Fruit fly (Drosophila melanogaster) whole organism, embryonic: ENCODE results near the gene CG42495.

ENCODE experiments used
- Bteb2 ChIP-seq: fragments of 200-800 bp; sonication (Bioruptor generic); optimal IDR thresholded peaks from 2 replicates; lab custom pipeline; 2016; ENCODE audit warnings: missing biosample characterization, missing genetic modification characterization
- CG10274 ChIP-seq: fragments of 200-800 bp; sonication (Bioruptor generic); optimal IDR thresholded peaks from 3 replicates; lab custom pipeline; 2017; ENCODE audit warnings: missing biosample characterization, mild to moderate bottlenecking, missing genetic modification characterization
- CG10654 ChIP-seq: fragments of 200-800 bp; sonication (Bioruptor generic); optimal IDR thresholded peaks from 2 replicates; lab custom pipeline; 2016; ENCODE audit warnings: missing biosample characterization, missing genetic modification characterization
- CG10979 ChIP-seq: fragments of 200-800 bp; sonication (Bioruptor generic); optimal IDR thresholded peaks from 2 replicates; lab custom pipeline; 2018; ENCODE audit warnings: missing biosample characterization, mild to moderate bottlenecking, missing genetic modification characterization, moderate library complexity
- CG11247 ChIP-seq: fragments of 200-800 bp; sonication (Bioruptor generic); IDR thresholded peaks from 2 replicates; pipeline ENCODE4 v1.3.6; 2022; ENCODE audit warnings: missing biosample characterization, missing genetic modification characterization
- CG12769 ChIP-seq: fragments of 200-800 bp; sonication (Bioruptor generic); optimal IDR thresholded peaks from 2 replicates; lab custom pipeline; 2019; ENCODE audit warnings: missing biosample characterization, mild to moderate bottlenecking, missing genetic modification characterization, moderate library complexity
- CG12942 ChIP-seq: fragments of 200-800 bp; sonication (Bioruptor generic); optimal IDR thresholded peaks from 3 replicates; lab custom pipeline; 2016; ENCODE audit warnings: missing biosample characterization, missing genetic modification characterization
- CG13287 ChIP-seq: fragments of 200-800 bp; sonication (Bioruptor generic); IDR thresholded peaks from 2 replicates; pipeline ENCODE4 v1.3.6; 2022; ENCODE audit warnings: missing biosample characterization, missing genetic modification characterization; ENCODE audit not compliant: partially characterized antibody
- CG14050 ChIP-seq: fragments of 200-800 bp; sonication (Bioruptor generic); IDR thresholded peaks from 3 replicates; pipeline ENCODE4 v1.3.6; 2022; ENCODE audit warnings: missing biosample characterization, missing genetic modification characterization
- CG14860 ChIP-seq: fragments of 200-800 bp; sonication (Bioruptor generic); IDR thresholded peaks from 3 replicates; pipeline ENCODE4 v1.3.6; 2022; ENCODE audit warnings: missing biosample characterization, missing genetic modification characterization; ENCODE audit not compliant: partially characterized antibody
- CG34422 ChIP-seq: fragments of 200-800 bp; sonication (Bioruptor generic); IDR thresholded peaks from 3 replicates; pipeline ENCODE4 v1.3.6; 2022; ENCODE audit warnings: missing biosample characterization, missing genetic modification characterization
- CG4730 ChIP-seq: fragments of 200-800 bp; sonication (Bioruptor generic); IDR thresholded peaks from 2 replicates; pipeline ENCODE4 v1.3.6; 2022; ENCODE audit warnings: missing biosample characterization, missing genetic modification characterization
- CG6175 ChIP-seq: fragments of 200-800 bp; sonication (Bioruptor generic); IDR thresholded peaks from 3 replicates; pipeline ENCODE4 v1.3.6; 2022; ENCODE audit warnings: missing biosample characterization, missing genetic modification characterization
- CG6254 ChIP-seq: fragments of 200-800 bp; sonication (Bioruptor generic); optimal IDR thresholded peaks from 3 replicates; lab custom pipeline; 2017; ENCODE audit warnings: mild to moderate bottlenecking, missing biosample characterization, missing genetic modification reagents, missing genetic modification characterization
- CG6272 ChIP-seq: fragments of 200-800 bp; sonication (Bioruptor generic); IDR thresholded peaks from 2 replicates; pipeline ENCODE4 v1.3.6; 2022; ENCODE audit warnings: missing biosample characterization, missing genetic modification characterization
- CG8478 ChIP-seq: fragments of >200 bp; optimal IDR thresholded peaks from 2 replicates; lab custom pipeline; 2018
- CG9609 ChIP-seq: fragments of 200-800 bp; sonication (Bioruptor generic); optimal IDR thresholded peaks from 3 replicates; lab custom pipeline; 2016; ENCODE audit warnings: missing biosample characterization, missing genetic modification characterization
- CG9817 ChIP-seq: fragments of 200-800 bp; sonication (Bioruptor generic); optimal IDR thresholded peaks from 2 replicates; lab custom pipeline; 2018; ENCODE audit warnings: missing biosample characterization, mild to moderate bottlenecking, missing genetic modification characterization, moderate library complexity
- CTCF ChIP-seq: fragments of 200-800 bp; sonication (Bioruptor generic); optimal IDR thresholded peaks from 2 replicates; lab custom pipeline; 2017; ENCODE audit warnings: missing biosample characterization, mild to moderate bottlenecking, missing genetic modification characterization, moderate library complexity
- E2f1 ChIP-seq: fragments of 200-800 bp; sonication (Bioruptor generic); IDR thresholded peaks from 2 replicates; pipeline ENCODE4 v1.3.6; 2022; ENCODE audit warnings: missing biosample characterization, missing genetic modification characterization
- Fer3 ChIP-seq: fragments of 200-800 bp; sonication (Bioruptor generic); optimal IDR thresholded peaks from 2 replicates; lab custom pipeline; 2018; ENCODE audit warnings: missing biosample characterization, mild to moderate bottlenecking, missing genetic modification characterization, moderate library complexity
- Hand ChIP-seq: fragments of 200-800 bp; sonication (Bioruptor generic); optimal IDR thresholded peaks from 2 replicates; lab custom pipeline; 2017; ENCODE audit warnings: mild to moderate bottlenecking, missing biosample characterization, missing genetic modification reagents, missing genetic modification characterization
- Hey ChIP-seq: fragments of 200-800 bp; sonication (Bioruptor generic); optimal IDR thresholded peaks from 3 replicates; lab custom pipeline; 2018; ENCODE audit warnings: missing biosample characterization, mild to moderate bottlenecking, missing genetic modification characterization
- Hr39 ChIP-seq: fragments of >200 bp; optimal IDR thresholded peaks from 2 replicates; lab custom pipeline; 2017
- Med ChIP-seq: fragments of 200-800 bp; sonication (Bioruptor generic); peaks from one replicate; lab custom pipeline; 2016; ENCODE audit warnings: missing biosample characterization, missing genetic modification characterization, mild to moderate bottlenecking, inconsistent platforms, moderate library complexity
- Oli ChIP-seq: fragments of 200-800 bp; sonication (Bioruptor generic); optimal IDR thresholded peaks from 2 replicates; lab custom pipeline; 2018; ENCODE audit warnings: missing biosample characterization, mild to moderate bottlenecking, missing genetic modification characterization, moderate library complexity
- Ravus ChIP-seq: fragments of 200-800 bp; sonication (Bioruptor generic); IDR thresholded peaks from 2 replicates; pipeline ENCODE4 v1.3.6; 2022; ENCODE audit warnings: missing biosample characterization, missing genetic modification characterization
- Xrp1 ChIP-seq: fragments of 200-800 bp; sonication (Bioruptor generic); IDR thresholded peaks from 2 replicates; pipeline ENCODE4 v1.3.6; 2022; ENCODE audit warnings: missing biosample characterization, missing genetic modification characterization
- ab ChIP-seq: fragments of 200-800 bp; sonication (Bioruptor generic); optimal IDR thresholded peaks from 2 replicates; lab custom pipeline; 2016; ENCODE audit warnings: missing biosample characterization, missing genetic modification characterization
- abd-A ChIP-seq: fragments of 200-800 bp; sonication (Bioruptor generic); optimal IDR thresholded peaks from 3 replicates; lab custom pipeline; 2019; ENCODE audit warnings: missing biosample characterization, mild to moderate bottlenecking, missing genetic modification characterization, moderate library complexity
- chinmo ChIP-seq: fragments of 200-800 bp; sonication (Bioruptor generic); IDR thresholded peaks from 4 replicates; pipeline ENCODE4 v1.3.6; 2022; ENCODE audit warnings: missing biosample characterization, missing genetic modification characterization; ENCODE audit not compliant: partially characterized antibody
- croc ChIP-seq: fragments of 200-800 bp; sonication (Bioruptor generic); conservative IDR thresholded peaks from 3 replicates; pipeline ENCODE4 v1.3.6; 2022; ENCODE audit warnings: missing biosample characterization, missing genetic modification characterization
- crol ChIP-seq: fragments of 200-800 bp; sonication (Bioruptor generic); IDR thresholded peaks from 2 replicates; pipeline ENCODE4 v1.3.6; 2022; ENCODE audit warnings: missing biosample characterization, missing genetic modification characterization
- dysf ChIP-seq: fragments of 200-800 bp; sonication (Bioruptor generic); IDR thresholded peaks from 3 replicates; pipeline ENCODE4 v1.3.6; 2022; ENCODE audit warnings: missing biosample characterization, missing genetic modification characterization
- ems ChIP-seq: fragments of 200-800 bp; sonication (Bioruptor generic); optimal IDR thresholded peaks from 3 replicates; lab custom pipeline; 2016; ENCODE audit warnings: missing biosample characterization, missing genetic modification characterization
- exex ChIP-seq: fragments of 200-800 bp; sonication (Bioruptor generic); optimal IDR thresholded peaks from 4 replicates; lab custom pipeline; 2018; ENCODE audit warnings: missing biosample characterization, mild to moderate bottlenecking, missing genetic modification characterization, moderate library complexity
- gsb ChIP-seq: fragments of 200-800 bp; sonication (Bioruptor generic); IDR thresholded peaks from 2 replicates; pipeline ENCODE4 v1.3.6; 2022; ENCODE audit warnings: missing biosample characterization, missing genetic modification characterization
- p53 ChIP-seq: fragments of 200-800 bp; sonication (Bioruptor generic); optimal IDR thresholded peaks from 2 replicates; lab custom pipeline; 2016; ENCODE audit warnings: missing biosample characterization, missing genetic modification characterization
- pnt ChIP-seq: fragments of 200-800 bp; sonication (Bioruptor generic); optimal IDR thresholded peaks from 3 replicates; lab custom pipeline; 2016; ENCODE audit warnings: missing biosample characterization, missing genetic modification characterization
- pros ChIP-seq: fragments of 200-800 bp; sonication (Bioruptor generic); optimal IDR thresholded peaks from 3 replicates; lab custom pipeline; 2019; ENCODE audit warnings: missing biosample characterization, mild to moderate bottlenecking, missing genetic modification characterization, moderate library complexity
- repo ChIP-seq: fragments of 200-800 bp; sonication (Bioruptor generic); optimal IDR thresholded peaks from 2 replicates; lab custom pipeline; 2016; ENCODE audit warnings: missing biosample characterization, missing genetic modification characterization
- rib ChIP-seq: fragments of 200-800 bp; sonication (Bioruptor generic); IDR thresholded peaks from 2 replicates; pipeline ENCODE4 v1.3.6; 2022; ENCODE audit warnings: missing biosample characterization, missing genetic modification characterization
- slbo ChIP-seq: fragments of 200-800 bp; sonication (Bioruptor generic); IDR thresholded peaks from 2 replicates; pipeline ENCODE4 v1.3.6; 2022; ENCODE audit warnings: missing biosample characterization, missing genetic modification characterization
- vvl ChIP-seq: fragments of 200-800 bp; sonication (Bioruptor generic); IDR thresholded peaks from 2 replicates; pipeline ENCODE4 v1.3.6; 2022; ENCODE audit warnings: missing biosample characterization, missing genetic modification characterization
- wor ChIP-seq: fragments of 200-800 bp; sonication (Bioruptor generic); IDR thresholded peaks from 2 replicates; pipeline ENCODE4 v1.3.6; 2022; ENCODE audit warnings: missing biosample characterization, missing genetic modification characterization

The CG42495 gene

DNA sequence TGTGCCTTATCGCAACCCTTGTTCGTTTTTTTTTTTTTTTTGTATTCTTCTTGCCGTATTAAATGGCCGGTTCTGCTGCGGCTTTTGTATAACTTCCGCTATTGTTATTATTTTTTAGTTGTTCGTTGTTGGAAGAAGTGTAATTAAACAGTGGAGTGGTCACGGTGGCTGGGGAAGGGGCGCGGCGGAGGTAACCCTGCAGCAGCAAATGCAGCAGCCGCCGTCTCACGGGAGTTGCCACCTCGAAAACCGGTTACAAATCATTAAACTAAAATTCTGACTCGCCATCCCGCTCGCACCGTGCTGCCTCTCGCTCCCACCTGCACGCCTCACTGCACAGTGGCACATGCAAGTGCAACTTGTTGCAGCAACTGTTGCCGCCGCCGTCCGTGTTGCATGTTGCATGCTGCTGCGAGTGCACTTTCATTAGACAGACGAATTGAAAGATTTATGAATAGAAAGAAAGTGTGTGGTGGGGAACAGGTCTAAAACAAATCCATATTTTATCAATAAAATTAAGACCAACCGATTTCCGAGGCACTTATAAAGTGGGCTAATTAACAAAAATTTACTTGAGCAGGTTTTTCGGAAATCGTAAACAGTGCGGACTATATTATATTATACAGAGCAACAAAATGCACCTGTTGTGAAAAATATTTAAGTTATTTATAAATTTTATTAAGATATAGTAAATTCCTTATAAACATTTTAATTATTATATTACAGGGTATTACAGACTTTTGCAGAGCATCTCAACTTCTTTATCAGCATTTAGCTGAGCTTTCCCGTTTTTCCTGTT is 39.3 kb upstream of the CG42495 start (continued):
- no peak for TF ChIP-seq Bteb2
- 0 out of 3 replicates have a peak, but pooled peaks have one; percentile 5 for TF ChIP-seq dysf (GFP tag; lab: Robert Waterston, UW)
- no peak for TF ChIP-seq wor (GFP tag; lab: Robert Waterston, UW)
- TF ChIP-seq CG9817: no peak
- TF ChIP-seq CG8478 (lab: Kevin White, UChicago): no peak
- no peak for TF ChIP-seq CG14860 (GFP tag; lab: Robert Waterston, UW)
- no peak for TF ChIP-seq CG10274 (GFP tag; lab: Kevin White, UChicago)
- no peak for TF ChIP-seq CG11247 (GFP tag; lab: Robert Waterston, UW)
- TF ChIP-seq ab: no peak
- TF ChIP-seq CG4730 (GFP tag; lab: Robert Waterston, UW): no peak
- peak; percentile 13; the same call in 1 of the 2 replicates for TF ChIP-seq slbo (GFP tag; lab: Robert Waterston, UW)
- TF ChIP-seq CG10654 (GFP tag; lab: Kevin White, UChicago): no peak
- no peak for TF ChIP-seq repo (GFP tag; lab: Kevin White, UChicago)
- no peak for TF ChIP-seq CG14050 (GFP tag; lab: Robert Waterston, UW)
- no peak for TF ChIP-seq CG13287 (GFP tag; lab: Robert Waterston, UW)
- TF ChIP-seq CG9609 (GFP tag; lab: Kevin White, UChicago): no peak
- no peak for TF ChIP-seq pnt (GFP tag; lab: Kevin White, UChicago)
- no peak for TF ChIP-seq Hand (GFP tag; lab: Kevin White, UChicago)
- TF ChIP-seq crol (GFP tag; lab: Robert Waterston, UW): peak; percentile 90
- 0 out of 3 replicates have a peak, but pooled peaks have one; percentile 13 for TF ChIP-seq CG34422 (GFP tag; lab: Robert Waterston, UW)
- TF ChIP-seq Xrp1 (GFP tag; lab: Robert Waterston, UW): no peak
- TF ChIP-seq CG12942: no peak
- no peak for TF ChIP-seq Ravus
- TF ChIP-seq ems (GFP tag; lab: Kevin White, UChicago): no peak
- TF ChIP-seq Oli (tag; lab: Kevin White, UChicago): no peak
- no peak for TF ChIP-seq croc
- no peak for TF ChIP-seq p53 (GFP tag; lab: Kevin White, UChicago)
- TF ChIP-seq CG6272: no peak

DNA sequence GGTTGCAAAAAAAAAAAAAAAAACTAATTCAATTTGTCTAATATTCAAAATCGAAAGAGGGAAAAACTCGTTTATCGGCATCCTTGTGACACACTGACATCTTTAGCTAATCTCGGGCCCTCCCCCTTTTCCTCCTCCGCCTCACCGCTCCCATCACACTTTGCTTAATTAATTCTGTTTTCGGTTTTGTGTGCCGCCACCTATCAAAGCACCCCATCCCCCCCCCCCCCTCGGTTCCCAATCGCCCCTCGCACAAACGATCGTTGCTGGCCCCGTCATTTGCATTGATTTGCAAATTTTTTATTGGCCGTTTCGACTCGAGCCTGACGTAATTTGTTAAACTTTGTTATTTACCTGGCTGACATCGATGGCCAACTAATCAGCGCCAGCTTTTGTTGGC is 38.7 kb upstream of the CG42495 start:
- TF ChIP-seq rib (GFP tag; lab: Robert Waterston, UW) (peak; percentile 65; the same call in 1 of the 2 replicates), Med (GFP tag; lab: Kevin White, UChicago) (peak; percentile 38), E2f1 (no peak), CG6175 (GFP tag; lab: Robert Waterston, UW) (0 out of 3 replicates have a peak, but pooled peaks have one; percentile 39), abd-A (peak; percentile 9), chinmo (GFP tag; lab: Robert Waterston, UW) (peak; percentile 66; the same call in 1 of the 4 replicates), pros (GFP tag; lab: Kevin White, UChicago) (no peak), CG12769 (tag; lab: Kevin White, UChicago) (peak; percentile 60), gsb (no peak), Hr39 (lab: Kevin White, UChicago) (peak; percentile 52), CG10979 (tag; lab: Kevin White, UChicago) (no peak), Hey (tag; lab: Kevin White, UChicago) (no peak), vvl (peak; percentile 82), exex (tag; lab: Kevin White, UChicago) (peak; percentile 10), crol (GFP tag; lab: Robert Waterston, UW) (peak; percentile 79), Fer3 (tag; lab: Kevin White, UChicago) (no peak), CG6254 (no peak), CTCF (GFP tag; lab: Kevin White, UChicago) (no peak)
